Worm (Caenorhabditis elegans) whole organism, L2 larva: Measurements from ENCODE around the gene cutl-12.

Experiments
- lin-39 ChIP-seq: fragments of 150-350 bp; optimal IDR thresholded peaks from 2 replicates; lab custom pipeline; 2014; ENCODE audit warnings: missing biosample characterization, missing genetic modification reagents, missing genetic modification characterization
- nhr-6 ChIP-seq: fragments of 150-350 bp; optimal IDR thresholded peaks from 2 replicates; lab custom pipeline; 2014; ENCODE audit warnings: missing biosample characterization, missing genetic modification characterization
- snpc-4 ChIP-seq: fragments of 150-350 bp; optimal IDR thresholded peaks from 2 replicates; lab custom pipeline; 2014; ENCODE audit warnings: missing biosample characterization, missing genetic modification characterization

DNA sequence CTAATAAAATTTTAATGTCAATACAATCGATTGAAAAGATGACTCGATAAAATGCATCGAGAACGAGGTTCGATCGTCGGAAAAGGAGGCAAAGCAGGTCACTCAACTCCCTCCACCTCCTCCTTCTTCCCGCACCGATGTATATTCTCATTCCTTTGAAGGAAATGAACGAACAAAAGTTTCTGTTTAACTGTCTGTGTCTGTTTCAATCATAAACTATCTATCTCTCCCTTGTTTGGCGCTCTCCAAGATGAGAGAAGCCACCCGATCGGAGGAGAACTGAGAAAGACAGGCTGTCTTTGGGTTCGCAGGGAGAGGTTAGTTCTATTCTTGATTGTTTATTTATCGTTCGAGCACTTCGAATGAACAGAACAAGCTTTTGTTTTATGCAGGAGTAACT, 6.8 kb upstream of the cutl-12 start, which contains the start of gene D2085.7:
- TF ChIP-seq nhr-6 (tag; lab: Kevin White, UChicago) (no peak), lin-39 (tag; lab: Kevin White, UChicago) (no peak), snpc-4 (tag; lab: Kevin White, UChicago) (no peak)
